Worm (Caenorhabditis elegans): ENCODE results near the gene fbxb-51.
A peak's percentile ranks its signal among the peaks of the same experiment; 100 is the strongest.

fbxb-51 gene

DNA sequence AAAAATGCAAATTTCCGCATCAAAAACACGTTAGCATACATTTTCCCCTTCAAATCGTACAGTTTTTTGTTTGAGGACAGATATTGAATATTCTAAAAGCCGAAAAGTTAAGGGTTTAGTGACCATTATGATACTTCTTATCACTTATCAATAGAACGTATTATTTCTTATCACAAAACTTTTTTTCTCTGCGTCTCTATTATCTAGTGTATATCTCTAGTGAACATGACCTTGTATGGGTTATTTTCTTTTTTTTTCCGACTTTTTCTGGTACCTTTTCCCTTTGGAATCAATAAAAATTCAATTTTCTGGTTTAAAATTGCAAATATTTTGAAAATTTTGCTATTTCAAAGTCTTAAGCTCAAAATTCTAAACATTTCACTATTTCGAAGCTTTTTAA lies 46.8 kb upstream of the fbxb-51 start:
- no peak for TF ChIP-seq peb-1 (tag; optimal IDR thresholded peaks at IDR 0.05)
- TF ChIP-seq fos-1 (tag; optimal IDR thresholded peaks at IDR 0.05) = peak; percentile 47
- no peak for TF ChIP-seq lsy-2 (tag; optimal IDR thresholded peaks at IDR 0.05)
- no peak for TF ChIP-seq mdl-1 (tag; optimal IDR thresholded peaks at IDR 0.05)

DNA sequence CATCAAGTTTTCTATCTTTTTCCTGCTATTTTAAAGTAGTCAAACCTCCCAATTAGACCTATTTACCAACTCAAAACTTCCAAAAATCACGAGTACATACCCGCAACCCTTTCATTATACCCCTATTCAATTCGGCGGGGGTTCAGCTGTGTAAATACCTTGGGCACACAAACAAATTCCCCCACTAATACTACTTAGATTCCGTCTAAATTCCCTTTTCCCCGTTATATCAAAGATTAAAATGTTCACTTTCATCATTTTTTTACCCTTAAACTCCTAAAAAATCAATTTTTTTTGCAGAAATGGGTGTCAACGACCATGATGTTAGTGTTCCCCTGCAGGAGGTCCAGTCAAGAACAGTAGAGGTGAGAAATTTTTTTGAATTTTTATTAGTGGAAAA lies 46.2 kb upstream of the fbxb-51 start, which contains the start of gene fdgt-1:
TSS of gene fdgt-1 (plus strand) at position 301 of the 400 bp plus-strand sequence.
- no peak for TF ChIP-seq nhr-77 (tag; optimal IDR thresholded peaks at IDR 0.05)
- TF ChIP-seq elt-1 (tag; optimal IDR thresholded peaks at IDR 0.05) = no peak
- no peak for TF ChIP-seq Y55F3AM.14 (GFP tag; optimal IDR thresholded peaks at IDR 0.05)
- no peak for TF ChIP-seq aly-2 (tag; optimal IDR thresholded peaks at IDR 0.05)
- TF ChIP-seq egl-27 (tag; optimal IDR thresholded peaks at IDR 0.05) = no peak
- TF ChIP-seq elt-3 (tag; optimal IDR thresholded peaks at IDR 0.05) = no peak
- no peak for TF ChIP-seq lin-11 (tag; optimal IDR thresholded peaks at IDR 0.05)
- no peak for TF ChIP-seq zag-1 (tag; optimal IDR thresholded peaks at IDR 0.05)
- no peak for TF ChIP-seq F13H6.1 (tag; optimal IDR thresholded peaks at IDR 0.05)
- no peak for TF ChIP-seq mab-5 (tag; optimal IDR thresholded peaks at IDR 0.05)
- no peak for TF ChIP-seq lin-13 (GFP tag; optimal IDR thresholded peaks at IDR 0.05)
- TF ChIP-seq nhr-10 (tag; optimal IDR thresholded peaks at IDR 0.05) = no peak
- TF ChIP-seq ceh-82 (tag; optimal IDR thresholded peaks at IDR 0.05) = no peak
- TF ChIP-seq sma-9 (GFP tag; optimal IDR thresholded peaks at IDR 0.05) = no peak
- TF ChIP-seq sma-9 (tag; optimal IDR thresholded peaks at IDR 0.05) = no peak
- TF ChIP-seq nhr-129 (tag; optimal IDR thresholded peaks at IDR 0.05) = no peak
- TF ChIP-seq dmd-4 (tag; optimal IDR thresholded peaks at IDR 0.05) = no peak
- TF ChIP-seq ztf-1 (GFP tag; conservative IDR thresholded peaks at IDR 0.05) = no peak
- TF ChIP-seq blmp-1 (tag; optimal IDR thresholded peaks at IDR 0.05; ENCODE audit: insufficient read depth) = no peak

DNA sequence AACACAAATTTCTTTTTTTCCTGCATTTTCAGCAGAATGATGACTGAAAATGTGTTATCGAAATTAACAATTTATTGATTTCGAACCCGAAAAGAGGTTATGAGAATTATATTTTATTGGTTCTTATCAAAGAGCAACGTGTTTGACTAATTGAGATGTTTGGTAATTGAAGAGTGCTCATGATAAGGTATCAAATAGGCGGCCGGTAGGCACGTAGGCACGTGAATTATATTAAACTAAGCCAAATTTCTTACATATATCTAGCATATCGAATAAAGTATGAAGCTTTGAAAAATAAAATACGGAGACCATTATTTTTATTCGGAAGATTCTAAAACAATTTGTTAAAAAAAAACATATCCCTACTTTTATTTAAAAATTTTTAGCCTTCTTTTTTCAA lies 33.2 kb upstream of the fbxb-51 start, which contains the start of gene math-45:
TSS of gene math-45 (minus strand) at position 101 of the 400 bp plus-strand sequence.
- TF ChIP-seq ZK546.5 (tag; optimal IDR thresholded peaks at IDR 0.05) = no peak
- no peak for TF ChIP-seq mdl-1 (tag; optimal IDR thresholded peaks at IDR 0.05)
- no peak for TF ChIP-seq ztf-1 (GFP tag; conservative IDR thresholded peaks at IDR 0.05)
- no peak for TF ChIP-seq elt-1 (tag; optimal IDR thresholded peaks at IDR 0.05)
- no peak for TF ChIP-seq sma-9 (GFP tag; optimal IDR thresholded peaks at IDR 0.05)
- TF ChIP-seq sma-9 (tag; optimal IDR thresholded peaks at IDR 0.05) = no peak
- TF ChIP-seq gmeb-1 (tag; optimal IDR thresholded peaks at IDR 0.05) = no peak
- no peak for TF ChIP-seq lin-11 (tag; optimal IDR thresholded peaks at IDR 0.05)
- TF ChIP-seq elt-3 (tag; optimal IDR thresholded peaks at IDR 0.05) = no peak
- no peak for TF ChIP-seq unc-62 (GFP tag; optimal IDR thresholded peaks at IDR 0.05)
- no peak for TF ChIP-seq ceh-16 (tag; optimal IDR thresholded peaks at IDR 0.05)
- no peak for TF ChIP-seq dmd-4 (tag; optimal IDR thresholded peaks at IDR 0.05)
- TF ChIP-seq nhr-6 (tag; optimal IDR thresholded peaks at IDR 0.05) = no peak
- no peak for TF ChIP-seq ztf-4 (tag; optimal IDR thresholded peaks at IDR 0.05)
- TF ChIP-seq nhr-23 (tag; optimal IDR thresholded peaks at IDR 0.05) = no peak
- no peak for TF ChIP-seq crh-2 (tag; optimal IDR thresholded peaks at IDR 0.05)
- TF ChIP-seq unc-39 (tag; optimal IDR thresholded peaks at IDR 0.05) = no peak

DNA sequence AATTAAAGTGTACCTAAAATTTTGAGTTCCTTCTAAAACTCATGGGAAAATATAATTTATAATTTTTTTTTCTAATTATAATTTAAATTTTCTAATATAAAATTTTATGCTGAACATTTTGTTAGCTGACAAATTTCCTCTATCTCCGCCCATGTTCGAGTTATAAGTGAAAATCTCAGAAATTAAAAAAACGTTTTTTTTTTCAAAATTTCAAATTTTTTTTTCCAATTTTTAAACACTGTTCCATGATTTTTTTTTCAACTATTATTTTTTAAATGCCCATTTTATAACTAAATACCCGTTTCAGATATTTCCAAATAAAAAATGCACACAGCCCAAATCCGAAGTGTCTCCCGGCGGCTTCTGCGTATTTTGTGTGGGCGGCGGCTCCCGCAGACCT lies 31.6 kb upstream of the fbxb-51 start, which contains the start of gene Y51H7BR.8:
TSS of gene Y51H7BR.8 (plus strand) at position 301 of the 400 bp plus-strand sequence.
- TF ChIP-seq mbf-1 (tag; optimal IDR thresholded peaks at IDR 0.05) (no peak), alr-1 (tag; optimal IDR thresholded peaks at IDR 0.05) (no peak), lin-13 (GFP tag; optimal IDR thresholded peaks at IDR 0.05) (no peak), elt-3 (tag; optimal IDR thresholded peaks at IDR 0.05) (no peak), crh-2 (tag; optimal IDR thresholded peaks at IDR 0.05) (no peak), unc-62 (GFP tag; optimal IDR thresholded peaks at IDR 0.05) (no peak), mdl-1 (tag; optimal IDR thresholded peaks at IDR 0.05) (no peak)

DNA sequence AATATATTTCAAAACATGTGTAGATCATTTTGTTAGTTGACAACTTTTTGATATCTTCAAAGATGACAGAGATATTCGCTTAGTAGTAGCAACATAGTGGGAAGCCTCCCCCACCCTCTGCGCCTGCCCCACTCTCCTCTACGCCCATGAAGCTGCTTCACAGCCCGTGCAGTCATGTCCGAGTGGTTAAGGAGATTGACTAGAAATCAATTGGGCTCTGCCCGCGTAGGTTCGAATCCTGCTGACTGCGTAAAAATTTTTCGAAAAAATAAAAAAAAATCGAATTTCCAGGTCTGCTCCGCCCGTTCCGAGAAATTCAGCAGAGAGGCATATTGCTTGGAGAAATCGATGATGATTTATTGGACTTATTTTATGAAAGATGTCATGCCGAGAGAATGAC lies 30.6 kb upstream of the fbxb-51 start:
- TF ChIP-seq ama-1 (optimal IDR thresholded peaks at IDR 0.05) (no peak), F13H6.1 (tag; optimal IDR thresholded peaks at IDR 0.05) (peak; percentile 6), nhr-129 (tag; optimal IDR thresholded peaks at IDR 0.05) (peak; percentile 14), gmeb-1 (tag; optimal IDR thresholded peaks at IDR 0.05) (peak; percentile 20), nhr-237 (tag; optimal IDR thresholded peaks at IDR 0.05) (no peak), unc-55 (GFP tag; optimal IDR thresholded peaks at IDR 0.05) (peak; percentile 41), lin-13 (GFP tag; optimal IDR thresholded peaks at IDR 0.05) (peak; percentile 40), fos-1 (tag; optimal IDR thresholded peaks at IDR 0.05) (peak; percentile 27), lsy-2 (tag; optimal IDR thresholded peaks at IDR 0.05) (peak; percentile 18 to 41), egl-27 (tag; optimal IDR thresholded peaks at IDR 0.05) (no peak)

All from whole organism, L2 larva.